Worm (Caenorhabditis elegans) whole organism, L1 larva: ENCODE measurements around the gene AH9.3.

ENCODE experiments used
- C04F5.9 ChIP-seq: sonication (generic microtip); optimal IDR thresholded peaks from 2 replicates; lab custom pipeline; 2016; ENCODE audit warnings: missing genetic modification characterization, missing compliant biosample characterization
- C16A3.4 ChIP-seq: fragments of 150-350 bp; optimal IDR thresholded peaks from 2 replicates; lab custom pipeline; 2014; ENCODE audit warnings: missing biosample characterization, missing genetic modification characterization
- F16B12.6 ChIP-seq: fragments of 150-350 bp; optimal IDR thresholded peaks from 2 replicates; lab custom pipeline; 2014; ENCODE audit warnings: missing biosample characterization, missing genetic modification characterization
- alr-1 ChIP-seq: fragments of 200-800 bp; sonication (Bioruptor generic); optimal IDR thresholded peaks from 2 replicates; lab custom pipeline; 2018; ENCODE audit warnings: borderline replicate concordance, mild to moderate bottlenecking, missing genetic modification characterization, missing compliant biosample characterization
- aly-2 ChIP-seq: fragments of 150-350 bp; optimal IDR thresholded peaks from 2 replicates; lab custom pipeline; 2014; ENCODE audit warnings: missing biosample characterization, missing genetic modification characterization
- ama-1 ChIP-seq: fragments of 150-350 bp; optimal IDR thresholded peaks from 2 replicates; lab custom pipeline; 2014
- blmp-1 ChIP-seq: fragments of 150-350 bp; optimal IDR thresholded peaks from 2 replicates; lab custom pipeline; 2014; ENCODE audit warnings: missing biosample characterization, missing genetic modification characterization
- ceh-63 ChIP-seq: fragments of 200-800 bp; sonication (Bioruptor generic); optimal IDR thresholded peaks from 2 replicates; lab custom pipeline; 2018; ENCODE audit warnings: mild to moderate bottlenecking, missing genetic modification characterization, missing compliant biosample characterization
- ceh-8 ChIP-seq: fragments of 200-800 bp; sonication (Bioruptor generic); optimal IDR thresholded peaks from 2 replicates; lab custom pipeline; 2018; ENCODE audit warnings: mild to moderate bottlenecking, missing genetic modification characterization, moderate library complexity, missing compliant biosample characterization
- ceh-82 ChIP-seq, 3 experiments: fragments of 150-350 bp in 1 of 3; sonication (generic microtip) in 2 of 3; optimal IDR thresholded peaks; 2 replicates each; lab custom pipeline; 2014 to 2017; ENCODE audit warnings: missing biosample characterization in 3 of 3, missing genetic modification characterization in 3 of 3
- ceh-88 ChIP-seq: fragments of 200-800 bp; sonication (Bioruptor generic); IDR thresholded peaks from 2 replicates; pipeline ENCODE4 v1.3.6; 2022; ENCODE audit warnings: missing genetic modification characterization, missing compliant biosample characterization
- ces-1 ChIP-seq: fragments of 150-350 bp; optimal IDR thresholded peaks from 2 replicates; lab custom pipeline; 2014; ENCODE audit warnings: missing biosample characterization, missing genetic modification reagents, missing genetic modification characterization
- dsc-1 ChIP-seq: sonication (generic microtip); optimal IDR thresholded peaks from 2 replicates; lab custom pipeline; 2016; ENCODE audit warnings: mild to moderate bottlenecking, missing genetic modification characterization, missing compliant biosample characterization
- efl-1 ChIP-seq, 4 experiments: fragments of 150-350 bp; optimal IDR thresholded peaks in 3 of 4; peaks in 1 of 4; 1 replicate in 1 of 4; 2 replicates in 3 of 4; lab custom pipeline; 2014; ENCODE audit warnings: missing biosample characterization in 2 of 4, missing genetic modification characterization in 2 of 4, missing genetic modification reagents in 2 of 4
- efl-3 ChIP-seq: fragments of 200-800 bp; sonication (Bioruptor generic); optimal IDR thresholded peaks from 2 replicates; lab custom pipeline; 2018; ENCODE audit warnings: mild to moderate bottlenecking, missing genetic modification characterization, missing compliant biosample characterization
- ets-5 ChIP-seq: fragments of 200-800 bp; sonication (Bioruptor generic); IDR thresholded peaks from 2 replicates; pipeline ENCODE4 v1.3.6; 2022; ENCODE audit warnings: missing genetic modification characterization, missing compliant biosample characterization
- fkh-10 ChIP-seq: sonication (generic microtip); optimal IDR thresholded peaks from 2 replicates; lab custom pipeline; 2017; ENCODE audit warnings: missing biosample characterization, missing genetic modification reagents, missing genetic modification characterization
- fkh-8 ChIP-seq: sonication (generic microtip); optimal IDR thresholded peaks from 2 replicates; lab custom pipeline; 2016; ENCODE audit warnings: mild to moderate bottlenecking, missing genetic modification characterization, missing compliant biosample characterization
- fos-1 ChIP-seq: fragments of 150-350 bp; optimal IDR thresholded peaks from 2 replicates; lab custom pipeline; 2014; ENCODE audit warnings: missing biosample characterization, missing genetic modification characterization
- hlh-4 ChIP-seq: sonication (generic microtip); optimal IDR thresholded peaks from 2 replicates; lab custom pipeline; 2016; ENCODE audit warnings: mild to moderate bottlenecking, missing genetic modification characterization, missing compliant biosample characterization
- hpl-2 ChIP-seq: fragments of 150-350 bp; optimal IDR thresholded peaks from 2 replicates; lab custom pipeline; 2014; ENCODE audit warnings: missing biosample characterization, missing genetic modification reagents, missing genetic modification characterization
- irx-1 ChIP-seq: sonication (generic microtip); optimal IDR thresholded peaks from 2 replicates; lab custom pipeline; 2016; ENCODE audit warnings: missing genetic modification characterization, missing compliant biosample characterization
- isw-1 ChIP-seq: fragments of 200-800 bp; sonication (Bioruptor generic); IDR thresholded peaks from 2 replicates; pipeline ENCODE4 v1.3.6; 2022; ENCODE audit warnings: missing genetic modification characterization, missing compliant biosample characterization
- lin-14 ChIP-seq: fragments of 200-800 bp; sonication (Bioruptor generic); optimal IDR thresholded peaks from 2 replicates; lab custom pipeline; 2018; ENCODE audit warnings: mild to moderate bottlenecking, missing genetic modification characterization, moderate library complexity, missing compliant biosample characterization
- lin-15B ChIP-seq: fragments of 150-350 bp; sonication (generic microtip); optimal IDR thresholded peaks from 3 replicates; lab custom pipeline; 2014; ENCODE audit warnings: missing biosample characterization, missing genetic modification characterization
- lir-3 ChIP-seq: sonication (generic microtip); optimal IDR thresholded peaks from 2 replicates; lab custom pipeline; 2016; ENCODE audit warnings: mild to moderate bottlenecking, missing genetic modification characterization, moderate library complexity, missing compliant biosample characterization; ENCODE audit not compliant: poor library complexity
- lsy-2 ChIP-seq, 2 experiments: fragments of 150-350 bp; optimal IDR thresholded peaks; 2 replicates each; lab custom pipeline; 2014; ENCODE audit warnings: missing biosample characterization in 2 of 2, missing genetic modification characterization in 2 of 2
- mep-1 ChIP-seq: fragments of 150-350 bp; optimal IDR thresholded peaks from 2 replicates; lab custom pipeline; 2014; ENCODE audit warnings: missing biosample characterization, missing genetic modification characterization
- nhr-11 ChIP-seq: fragments of 150-350 bp; optimal IDR thresholded peaks from 2 replicates; lab custom pipeline; 2014; ENCODE audit warnings: missing biosample characterization, missing genetic modification characterization
- nhr-12 ChIP-seq: sonication (generic microtip); optimal IDR thresholded peaks from 2 replicates; lab custom pipeline; 2017; ENCODE audit warnings: missing biosample characterization, missing genetic modification characterization
- nhr-47 ChIP-seq: sonication (generic microtip); optimal IDR thresholded peaks from 2 replicates; lab custom pipeline; 2016; ENCODE audit warnings: mild to moderate bottlenecking, missing genetic modification characterization, moderate library complexity, missing compliant biosample characterization
- nhr-71 ChIP-seq: sonication (generic microtip); optimal IDR thresholded peaks from 2 replicates; lab custom pipeline; 2016; ENCODE audit warnings: mild to moderate bottlenecking, missing genetic modification characterization, moderate library complexity, missing compliant biosample characterization
- nhr-84 ChIP-seq: sonication (generic microtip); optimal IDR thresholded peaks from 2 replicates; lab custom pipeline; 2017; ENCODE audit warnings: missing biosample characterization, missing genetic modification characterization
- nhr-85 ChIP-seq: sonication (generic microtip); peaks from one replicate; lab custom pipeline; 2016; ENCODE audit warnings: missing genetic modification characterization, inconsistent platforms, missing compliant biosample characterization
- nhr-90 ChIP-seq: sonication (generic microtip); optimal IDR thresholded peaks from 2 replicates; lab custom pipeline; 2016; ENCODE audit warnings: mild to moderate bottlenecking, missing genetic modification characterization, missing compliant biosample characterization; ENCODE audit not compliant: poor library complexity
- pag-3 ChIP-seq: sonication (generic microtip); optimal IDR thresholded peaks from 2 replicates; lab custom pipeline; 2017; ENCODE audit warnings: missing genetic modification characterization, mild to moderate bottlenecking, missing compliant biosample characterization, antibody characterized with exemption, borderline replicate concordance; ENCODE audit not compliant: insufficient read depth
- pqm-1 ChIP-seq: sonication (generic microtip); optimal IDR thresholded peaks from 3 replicates; lab custom pipeline; 2017; ENCODE audit warnings: missing biosample characterization, missing genetic modification characterization
- snpc-4 ChIP-seq: fragments of 150-350 bp; optimal IDR thresholded peaks from 2 replicates; lab custom pipeline; 2014; ENCODE audit warnings: missing biosample characterization, missing genetic modification characterization
- snu-23 ChIP-seq: sonication (generic microtip); optimal IDR thresholded peaks from 2 replicates; lab custom pipeline; 2016; ENCODE audit warnings: missing genetic modification characterization, missing compliant biosample characterization
- sptf-1 ChIP-seq: fragments of 150-350 bp; optimal IDR thresholded peaks from 2 replicates; lab custom pipeline; 2014; ENCODE audit warnings: missing biosample characterization, missing genetic modification characterization
- sup-37 ChIP-seq: fragments of 200-800 bp; sonication (Bioruptor generic); optimal IDR thresholded peaks from 2 replicates; lab custom pipeline; 2018; ENCODE audit warnings: mild to moderate bottlenecking, missing genetic modification characterization, missing compliant biosample characterization
- swsn-7 ChIP-seq: sonication (generic microtip); optimal IDR thresholded peaks from 2 replicates; lab custom pipeline; 2016; ENCODE audit warnings: missing genetic modification characterization, missing compliant biosample characterization
- tbx-2 ChIP-seq: sonication (generic microtip); optimal IDR thresholded peaks from 2 replicates; lab custom pipeline; 2016; ENCODE audit warnings: missing genetic modification characterization, missing compliant biosample characterization
- unc-62 ChIP-seq: fragments of 150-350 bp; optimal IDR thresholded peaks from 2 replicates; lab custom pipeline; 2014; ENCODE audit warnings: missing biosample characterization, missing genetic modification reagents, missing genetic modification characterization
- xbp-1 ChIP-seq: sonication (generic microtip); optimal IDR thresholded peaks from 2 replicates; lab custom pipeline; 2016; ENCODE audit warnings: missing genetic modification characterization, missing compliant biosample characterization

The AH9.3 gene

DNA sequence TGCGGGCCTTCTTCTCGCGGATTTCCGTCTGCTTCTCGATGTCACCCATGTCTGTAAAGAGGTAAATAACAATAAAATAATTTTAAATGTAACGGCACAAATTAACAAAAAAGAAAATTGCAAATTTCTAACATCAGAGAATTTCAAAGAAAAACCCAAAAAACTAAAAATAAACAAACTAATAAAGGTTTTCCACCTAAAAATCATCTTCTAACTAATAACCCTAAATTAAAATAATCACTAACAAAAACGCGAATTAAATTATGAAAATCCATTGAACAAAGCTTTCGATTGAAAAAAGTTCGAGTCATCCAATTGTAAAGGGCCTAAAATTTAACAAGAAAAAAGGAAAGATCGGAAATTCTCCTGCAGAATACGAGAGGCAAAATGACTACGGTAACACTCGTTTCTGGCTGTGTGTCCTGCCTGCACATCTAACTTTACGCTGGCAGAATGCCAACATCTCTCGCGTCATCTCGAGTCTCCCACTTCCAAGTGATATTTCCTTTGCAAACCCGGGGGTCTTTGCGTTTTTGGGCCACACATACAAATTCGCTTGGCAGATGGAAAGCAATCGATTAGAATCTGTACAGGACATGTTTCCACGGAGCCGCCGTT is 18.2 kb downstream of the AH9.3 start, which contains the start of gene rpl-11.2 (continued):
- peak; percentile 82 for TF ChIP-seq sup-37
- TF ChIP-seq blmp-1 (tag; lab: Kevin White, UChicago), result peak; percentile 90
- no peak for TF ChIP-seq ces-1
- peak; percentile 96 for TF ChIP-seq isw-1
- TF ChIP-seq hpl-2, result peak; percentile 93

ce11 chrX:2241147-2241798 is 19.6 kb downstream of the AH9.3 start:
- TF ChIP-seq lsy-2 (tag; optimal IDR thresholded peaks at IDR 0.05; lab: Kevin White, UChicago) (peak in 1 of 2 experiments; percentile 53), nhr-12 (tag; lab: Kevin White, UChicago) (no peak), alr-1 (tag; lab: Kevin White, UChicago) (no peak), nhr-85 (peak; percentile 34), unc-62 (GFP tag; lab: Kevin White, UChicago) (no peak), tbx-2 (tag; lab: Kevin White, UChicago) (no peak), mep-1 (tag; lab: Kevin White, UChicago) (no peak), ceh-82 (tag; optimal IDR thresholded peaks at IDR 0.05; lab: Kevin White, UChicago) (no peak), C16A3.4 (tag; lab: Kevin White, UChicago) (no peak), C04F5.9 (tag; lab: Kevin White, UChicago) (no peak), nhr-47 (tag; lab: Kevin White, UChicago) (peak; percentile 16), snu-23 (GFP tag; lab: Kevin White, UChicago) (no peak), hpl-2 (no peak), ceh-8 (GFP tag; lab: Kevin White, UChicago) (no peak)
- TF ChIP-seq, all 84 proteins: peak for 3

DNA sequence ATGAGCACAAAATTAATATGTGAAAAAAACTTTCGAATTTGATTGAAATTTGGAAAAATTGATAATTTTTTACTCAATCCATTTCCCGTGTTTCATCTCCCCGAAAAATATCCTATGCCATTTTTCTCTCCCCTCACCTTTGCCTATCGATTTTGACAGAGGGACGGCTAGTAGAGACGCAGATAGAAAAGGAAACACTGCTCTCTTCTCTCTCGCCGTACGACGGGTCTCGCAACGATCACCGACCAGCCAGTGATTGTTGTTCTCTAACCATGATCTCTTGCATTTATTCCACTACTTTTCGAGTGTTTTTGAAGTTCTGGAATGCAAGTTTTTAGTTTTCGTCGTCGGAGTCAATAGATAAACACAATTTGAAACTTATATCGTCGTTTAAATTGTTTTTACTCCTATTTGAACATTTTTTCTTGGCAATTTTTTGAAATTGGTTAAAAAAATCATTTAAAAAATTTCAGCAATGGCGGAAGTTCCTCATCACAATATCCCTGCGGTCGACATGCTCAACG is 23.4 kb downstream of the AH9.3 start, which contains the start of gene vha-15:
Gene vha-15, plus strand, starts transcription at position 474 of the 524 bp plus-strand sequence.
- TF ChIP-seq F16B12.6, result peak; percentile 51
- peak; percentile 68 for TF ChIP-seq nhr-90
- peak; percentile 92 for TF ChIP-seq snu-23 (GFP tag; lab: Kevin White, UChicago)
- peak; percentile 91 for TF ChIP-seq lin-14 (GFP tag; lab: Kevin White, UChicago)
- TF ChIP-seq nhr-71 (tag; lab: Kevin White, UChicago), result peak; percentile 89
- peak; percentile 89 for TF ChIP-seq nhr-85
- peak; percentile 72 to 87 for TF ChIP-seq efl-1 (optimal IDR thresholded peaks at IDR 0.05; lab: Kevin White, UChicago)
- TF ChIP-seq efl-1 (GFP tag; optimal IDR thresholded peaks at IDR 0.05 in 1 of 2; lab: Kevin White, UChicago), result peak; percentile 49 to 92
- peak; percentile 83 for TF ChIP-seq tbx-2 (tag; lab: Kevin White, UChicago)
- peak; percentile 41 for TF ChIP-seq irx-1 (tag; lab: Kevin White, UChicago)
- TF ChIP-seq lin-15B, result peak; percentile 50
- peak; percentile 69 for TF ChIP-seq fkh-10 (GFP tag; lab: Kevin White, UChicago)
- no peak for TF ChIP-seq ama-1 (lab: Kevin White, UChicago)
- TF ChIP-seq isw-1, result peak; percentile 60
- TF ChIP-seq sptf-1 (tag; lab: Kevin White, UChicago), result no peak
- no peak for TF ChIP-seq snpc-4
- TF ChIP-seq lir-3 (tag; lab: Kevin White, UChicago), result peak; percentile 28
- no peak for TF ChIP-seq ceh-63 (GFP tag; lab: Kevin White, UChicago)
- peak; percentile 67 for TF ChIP-seq C16A3.4 (tag; lab: Kevin White, UChicago)
- TF ChIP-seq hlh-4 (tag; lab: Kevin White, UChicago), result no peak
- peak; percentile 46 for TF ChIP-seq hpl-2
- no peak for TF ChIP-seq pqm-1 (tag; lab: Kevin White, UChicago)
- peak; percentile 89 for TF ChIP-seq mep-1 (tag; lab: Kevin White, UChicago)
- TF ChIP-seq ets-5 (GFP tag; lab: Robert Waterston, UW), result no peak
- TF ChIP-seq nhr-11, result peak; percentile 72
- TF ChIP-seq swsn-7, result peak; percentile 83
- no peak for TF ChIP-seq C04F5.9 (tag; lab: Kevin White, UChicago)
- peak; percentile 75 for TF ChIP-seq xbp-1
- TF ChIP-seq ceh-88 (GFP tag; lab: Robert Waterston, UW), result no peak; the same call in 1 of the 2 replicates
- TF ChIP-seq nhr-84 (tag; lab: Kevin White, UChicago), result no peak
- TF ChIP-seq aly-2 (tag; lab: Kevin White, UChicago), result no peak
- TF ChIP-seq fos-1, result peak; percentile 77
- peak; percentile 76 for TF ChIP-seq fkh-8 (tag; lab: Kevin White, UChicago)
- no peak for TF ChIP-seq pag-3
- peak; percentile 61 to 90 (median 82) for TF ChIP-seq ceh-82 (tag; optimal IDR thresholded peaks at IDR 0.05; lab: Kevin White, UChicago)
- peak; percentile 63 for TF ChIP-seq dsc-1 (tag; lab: Kevin White, UChicago)
- TF ChIP-seq nhr-12 (tag; lab: Kevin White, UChicago), result no peak
- TF ChIP-seq efl-3 (GFP tag; lab: Kevin White, UChicago), result no peak
